Worm (Caenorhabditis elegans) whole organism, late embryonic: ENCODE results near the gene fut-6.

Experiments used
- K02D7.2 ChIP-seq: sonication (generic microtip); optimal IDR thresholded peaks from 2 replicates; lab custom pipeline; 2017; ENCODE audit warnings: mild to moderate bottlenecking, missing genetic modification characterization, missing compliant biosample characterization
- K09A11.1 ChIP-seq: sonication (generic microtip); optimal IDR thresholded peaks from 2 replicates; lab custom pipeline; 2017; ENCODE audit warnings: antibody characterized with exemption, mild to moderate bottlenecking, missing genetic modification characterization, missing compliant biosample characterization; ENCODE audit not compliant: insufficient read depth
- ceh-19 ChIP-seq: fragments of 200-800 bp; sonication (Bioruptor generic); optimal IDR thresholded peaks from 2 replicates; lab custom pipeline; 2018; ENCODE audit warnings: mild to moderate bottlenecking, missing genetic modification characterization, missing compliant biosample characterization
- ceh-34 ChIP-seq: sonication (generic microtip); optimal IDR thresholded peaks from 2 replicates; lab custom pipeline; 2016; ENCODE audit warnings: mild to moderate bottlenecking, missing genetic modification characterization, missing compliant biosample characterization
- pros-1 ChIP-seq: fragments of 150-350 bp; optimal IDR thresholded peaks from 2 replicates; lab custom pipeline; 2014; ENCODE audit warnings: missing biosample characterization, missing genetic modification reagents, missing genetic modification characterization

- no peak for TF ChIP-seq ceh-19 (GFP tag; lab: Kevin White, UChicago)
- no peak for TF ChIP-seq K09A11.1
- TF ChIP-seq K02D7.2 (tag; lab: Kevin White, UChicago): no peak
- TF ChIP-seq pros-1 (tag; lab: Kevin White, UChicago): no peak
- TF ChIP-seq ceh-34: no peak
These were observed 16.8 kb downstream of the fut-6 start for ce11 chrII:4638891-4639290.
